Fruit fly (Drosophila melanogaster) Kc167 (cell line): ENCODE data around the gene Adgf-A2.

ENCODE experiments used
- Myc ChIP-seq: fragments of >200 bp; optimal IDR thresholded peaks from 2 replicates; lab custom pipeline; 2017; ENCODE audit warnings: missing external identifiers
- Sin3A ChIP-seq: fragments of >200 bp; optimal IDR thresholded peaks from 2 replicates; lab custom pipeline; 2018; ENCODE audit warnings: missing external identifiers
- h ChIP-seq: fragments of >200 bp; optimal IDR thresholded peaks from 3 replicates; lab custom pipeline; 2018; ENCODE audit warnings: missing external identifiers
- insv ChIP-seq: fragments of >200 bp; optimal IDR thresholded peaks from 3 replicates; lab custom pipeline; 2018; ENCODE audit warnings: missing external identifiers
- psq ChIP-seq: fragments of >200 bp; optimal IDR thresholded peaks from 2 replicates; lab custom pipeline; 2017; ENCODE audit warnings: missing external identifiers
- ttk ChIP-seq: sonication (Bioruptor generic); optimal IDR thresholded peaks from 2 replicates; lab custom pipeline; 2017; ENCODE audit warnings: missing external identifiers

DNA sequence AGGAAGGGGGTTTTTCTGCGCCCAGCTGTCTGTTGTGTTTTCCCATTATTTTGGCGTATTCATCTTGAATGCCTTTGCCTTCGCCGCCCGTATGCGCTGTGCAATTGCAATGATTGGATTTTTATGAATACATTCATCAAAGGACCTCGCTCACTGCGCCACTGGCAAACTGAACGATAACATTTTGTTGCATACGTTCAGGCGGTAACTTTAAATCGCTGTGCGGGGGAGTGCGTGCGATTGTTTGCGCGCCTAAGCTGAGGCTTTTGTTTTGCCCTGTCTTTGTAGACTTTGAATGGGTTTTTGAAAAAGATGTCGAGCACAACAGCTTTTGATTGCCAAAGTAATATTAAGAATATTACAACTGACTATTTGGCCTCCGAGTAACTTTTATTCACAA lies 24.3 kb downstream of the Adgf-A2 start:
- TF ChIP-seq Sin3A (lab: Kevin White, UChicago) (no peak), ttk (no peak), Myc (lab: Kevin White, UChicago) (no peak), h (lab: Kevin White, UChicago) (no peak), psq (lab: Kevin White, UChicago) (no peak), insv (lab: Kevin White, UChicago) (no peak)
